Fruit fly (Drosophila melanogaster) whole organism: ENCODE results near the gene CG11699.

Experiments
- CG8478 ChIP-seq: fragments of >200 bp; optimal IDR thresholded peaks from 2 replicates; lab custom pipeline; 2018; ENCODE audit warnings: inconsistent platforms
- Dll ChIP-seq: fragments of >200 bp; optimal IDR thresholded peaks from 2 replicates; lab custom pipeline; 2017
- EcR ChIP-seq, 2 experiments: fragments of >200 bp; optimal IDR thresholded peaks; 2 replicates each; lab custom pipeline; 2017; ENCODE audit warnings: missing biosample characterization in 2 of 2, missing genetic modification characterization in 2 of 2, missing genetic modification reagents in 2 of 2
- pan ChIP-seq: fragments of >200 bp; optimal IDR thresholded peaks from 2 replicates; lab custom pipeline; 2017
- psq ChIP-seq: fragments of >200 bp; optimal IDR thresholded peaks from 2 replicates; lab custom pipeline; 2017
- usp ChIP-seq: fragments of >200 bp; optimal IDR thresholded peaks from 2 replicates; lab custom pipeline; 2017; ENCODE audit warnings: missing biosample characterization, missing genetic modification characterization, mixed read lengths

The CG11699 gene

DNA sequence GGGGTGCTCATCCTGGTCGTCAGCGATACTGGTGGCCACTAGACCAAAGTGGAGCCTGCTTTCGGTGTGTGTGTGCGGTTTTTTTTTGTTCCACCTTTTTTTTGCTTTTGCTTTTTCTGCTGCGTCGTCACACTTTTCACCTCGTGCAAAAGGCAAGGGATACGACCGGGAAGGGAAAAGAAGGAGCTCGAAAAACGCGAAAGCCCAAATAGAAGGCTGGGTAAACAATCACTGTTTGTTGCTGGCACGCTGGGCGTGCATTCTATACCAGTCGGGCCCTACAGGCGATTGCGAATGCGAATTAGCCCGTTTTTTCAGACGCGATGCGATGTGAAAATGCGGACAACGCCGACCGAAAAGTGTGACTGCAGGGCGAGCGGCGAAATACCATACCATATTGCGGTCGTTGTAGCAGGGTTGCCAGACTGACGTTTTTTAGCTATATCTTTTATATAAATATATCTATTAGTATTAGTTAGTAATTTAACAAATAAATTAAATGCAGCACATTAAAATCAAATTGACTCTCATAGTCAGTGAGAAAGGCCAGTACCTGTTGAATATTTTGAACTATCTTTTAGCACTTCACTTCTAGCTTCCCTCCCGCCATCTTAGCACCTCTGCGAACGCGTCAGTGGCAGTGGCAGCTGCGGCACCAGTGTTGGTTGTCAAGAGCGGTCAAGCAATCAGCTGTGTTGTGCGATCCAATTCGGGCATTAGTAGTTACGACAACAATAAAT, at the start of gene CG11699, which contains the start of gene Polr2A:
Gene CG11699, plus strand, starts transcription at position 666 of the 740 bp plus-strand sequence.
Gene Polr2A, minus strand, starts transcription at position 371 of the 740 bp plus-strand sequence.
- TF ChIP-seq pan (no peak), usp (GFP tag; lab: Kevin White, UChicago) (no peak), Dll (no peak), psq (lab: Kevin White, UChicago) (no peak), CG8478 (lab: Kevin White, UChicago) (no peak), EcR (GFP tag; optimal IDR thresholded peaks at IDR 0.05; lab: Kevin White, UChicago) (no peak)

DNA sequence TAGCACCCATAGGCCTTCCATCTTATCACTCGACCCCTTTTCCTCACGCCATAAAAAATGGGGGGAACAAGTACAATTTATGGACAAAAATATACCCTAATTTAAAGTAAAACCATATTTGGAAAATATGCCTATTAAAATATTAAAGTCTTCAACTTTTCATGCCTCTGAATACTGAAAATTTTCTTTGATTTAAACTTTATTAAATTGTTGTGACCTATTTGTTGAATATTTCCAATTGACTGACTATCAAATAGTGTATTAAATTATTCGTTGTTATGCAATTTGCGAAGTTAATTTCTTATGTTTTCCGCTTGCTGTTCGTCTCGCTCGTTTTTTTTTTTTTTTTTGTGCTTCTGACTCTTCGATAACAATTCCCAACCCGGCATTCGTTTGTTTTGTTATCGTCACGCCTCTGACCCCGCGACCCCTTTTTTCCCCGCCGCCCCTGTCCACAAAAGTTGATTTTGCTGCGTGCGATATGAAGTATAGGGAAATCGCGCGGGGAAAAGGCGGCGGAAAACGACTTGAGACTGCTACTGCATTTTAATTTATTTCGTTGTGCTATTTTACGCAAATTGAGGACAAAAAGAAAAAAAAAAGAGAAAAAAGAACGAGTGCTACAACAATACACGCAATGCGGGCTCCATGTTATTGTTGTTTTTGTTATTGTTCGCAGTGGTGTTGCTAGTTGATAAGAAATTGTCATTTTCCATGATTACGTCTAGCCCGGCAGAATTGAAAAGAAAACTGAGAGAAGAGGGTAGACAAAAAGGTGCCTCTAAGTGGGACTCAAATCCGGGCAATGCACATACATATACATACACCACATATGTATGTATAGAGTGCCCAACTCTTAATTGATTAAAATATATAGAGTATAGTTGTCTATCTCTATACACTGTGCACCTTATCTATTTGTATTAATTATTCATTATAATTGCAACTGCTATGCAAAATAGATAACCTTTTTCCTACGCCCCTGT, 48.6 kb upstream of the CG11699 start:
- no peak for TF ChIP-seq psq (lab: Kevin White, UChicago)
- no peak for TF ChIP-seq usp (GFP tag; lab: Kevin White, UChicago)
- TF ChIP-seq pan = no peak
- TF ChIP-seq EcR (GFP tag; optimal IDR thresholded peaks at IDR 0.05; lab: Kevin White, UChicago) = no peak
- no peak for TF ChIP-seq CG8478 (lab: Kevin White, UChicago)
- no peak for TF ChIP-seq Dll

DNA sequence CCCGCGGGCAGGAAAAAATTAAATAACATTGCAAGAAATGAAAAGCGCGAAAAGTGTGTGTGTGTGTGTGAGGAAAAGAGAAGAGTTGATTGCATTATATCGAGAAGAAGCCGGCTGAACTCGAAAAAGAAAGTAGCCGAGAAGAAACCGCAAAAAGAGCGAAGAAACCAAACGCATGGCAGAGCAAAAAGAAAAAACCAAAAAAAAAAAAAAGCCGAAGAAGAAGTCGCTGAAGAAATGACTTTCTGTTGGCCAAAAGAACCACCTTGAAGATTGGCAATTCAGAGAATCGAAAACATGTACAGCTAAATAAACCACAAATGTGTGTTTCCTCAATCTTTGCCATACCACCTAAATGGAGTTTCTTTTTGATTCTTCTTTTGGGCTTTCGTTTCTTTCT, 46.5 kb upstream of the CG11699 start:
- TF ChIP-seq Dll = no peak
- TF ChIP-seq CG8478 (lab: Kevin White, UChicago) = no peak
- no peak for TF ChIP-seq pan
- no peak for TF ChIP-seq EcR (GFP tag; optimal IDR thresholded peaks at IDR 0.05; lab: Kevin White, UChicago)
- TF ChIP-seq usp (GFP tag; lab: Kevin White, UChicago) = no peak
- no peak for TF ChIP-seq psq (lab: Kevin White, UChicago)

DNA sequence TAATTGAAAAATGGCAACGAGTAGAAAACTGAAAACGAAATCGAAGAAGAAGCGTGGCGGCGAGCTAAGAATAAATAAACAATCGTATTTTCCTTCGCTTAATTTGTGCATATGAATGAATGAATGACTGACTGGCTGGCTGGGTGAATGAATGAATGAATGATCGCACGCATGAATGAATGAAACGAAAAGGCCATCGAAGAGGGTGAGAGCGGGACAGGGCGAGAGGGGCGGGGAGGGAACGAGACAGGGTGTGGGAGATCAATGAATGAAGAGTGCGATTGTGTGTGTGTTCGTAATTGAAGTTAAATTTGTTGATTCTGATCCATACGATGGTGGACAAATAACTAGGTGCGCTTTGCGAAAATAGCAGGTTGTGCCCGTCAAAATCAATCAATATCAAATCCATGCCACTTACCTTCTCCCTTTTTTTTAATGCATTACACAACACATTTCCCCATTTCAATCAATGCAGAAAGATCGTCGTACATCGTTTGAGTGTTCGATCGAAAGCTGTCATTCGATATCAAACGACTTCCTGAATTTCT, 43.3 kb upstream of the CG11699 start:
- TF ChIP-seq CG8478 (lab: Kevin White, UChicago) = no peak
- TF ChIP-seq usp (GFP tag; lab: Kevin White, UChicago) = no peak
- TF ChIP-seq Dll = no peak
- no peak for TF ChIP-seq psq (lab: Kevin White, UChicago)
- TF ChIP-seq EcR (GFP tag; optimal IDR thresholded peaks at IDR 0.05; lab: Kevin White, UChicago) = no peak
- TF ChIP-seq pan = no peak

DNA sequence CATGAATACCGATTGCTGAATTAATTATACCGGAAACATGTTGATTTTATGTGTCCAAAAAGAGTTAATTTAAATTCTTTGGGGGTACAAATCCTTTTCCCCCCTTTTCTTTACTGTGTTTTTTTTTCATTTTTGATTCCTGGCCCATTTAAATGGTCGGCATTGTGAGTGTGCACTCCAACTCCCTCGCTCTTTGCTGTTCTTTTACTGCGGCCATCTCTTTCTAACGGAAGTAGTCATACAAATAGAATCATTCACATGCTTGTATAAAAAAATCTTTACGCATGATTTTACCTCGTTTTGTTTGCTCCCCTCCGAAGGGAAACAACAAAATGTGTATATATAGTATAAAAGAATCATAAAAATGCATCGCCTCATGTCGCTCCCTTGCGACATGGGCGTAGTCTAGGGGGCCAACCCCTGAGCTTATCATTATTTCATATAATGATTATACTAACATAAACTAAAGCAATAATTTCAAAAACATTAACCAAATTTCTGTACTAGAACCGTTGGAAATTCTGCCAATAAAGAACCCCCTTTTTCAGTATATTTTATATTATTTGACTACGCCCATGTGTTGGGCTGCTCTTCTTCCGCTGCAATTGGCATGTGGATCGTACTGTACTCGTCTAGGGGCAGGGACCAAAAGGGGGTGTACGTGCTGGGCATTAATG, 42.3 kb upstream of the CG11699 start:
- TF ChIP-seq CG8478 (lab: Kevin White, UChicago) (no peak), pan (no peak), Dll (no peak), EcR (GFP tag; optimal IDR thresholded peaks at IDR 0.05; lab: Kevin White, UChicago) (no peak), psq (lab: Kevin White, UChicago) (no peak), usp (GFP tag; lab: Kevin White, UChicago) (no peak)

DNA sequence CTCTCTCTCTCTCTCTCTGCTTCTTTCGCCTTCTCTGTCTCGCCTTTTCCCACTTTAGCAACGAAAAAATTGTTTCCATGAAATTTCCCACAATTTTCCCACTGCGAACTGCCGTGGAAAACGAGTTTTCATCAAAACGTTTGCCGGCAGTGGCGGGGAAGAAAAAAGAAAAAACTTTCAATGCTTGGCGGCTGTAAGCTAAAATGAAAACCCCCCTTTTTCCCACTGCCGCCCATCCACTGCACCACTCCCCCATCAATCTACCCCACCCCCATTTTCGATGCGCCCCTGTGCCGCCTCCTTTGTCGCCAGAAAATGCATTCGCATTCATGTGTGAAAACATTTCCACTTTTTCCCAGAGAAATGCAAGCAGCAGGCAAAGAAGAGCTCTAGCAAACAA, 39.2 kb upstream of the CG11699 start:
- TF ChIP-seq Dll = no peak
- TF ChIP-seq EcR (GFP tag; optimal IDR thresholded peaks at IDR 0.05; lab: Kevin White, UChicago) = no peak
- TF ChIP-seq pan = no peak
- TF ChIP-seq CG8478 (lab: Kevin White, UChicago) = no peak
- no peak for TF ChIP-seq usp (GFP tag; lab: Kevin White, UChicago)
- TF ChIP-seq psq (lab: Kevin White, UChicago) = no peak

DNA sequence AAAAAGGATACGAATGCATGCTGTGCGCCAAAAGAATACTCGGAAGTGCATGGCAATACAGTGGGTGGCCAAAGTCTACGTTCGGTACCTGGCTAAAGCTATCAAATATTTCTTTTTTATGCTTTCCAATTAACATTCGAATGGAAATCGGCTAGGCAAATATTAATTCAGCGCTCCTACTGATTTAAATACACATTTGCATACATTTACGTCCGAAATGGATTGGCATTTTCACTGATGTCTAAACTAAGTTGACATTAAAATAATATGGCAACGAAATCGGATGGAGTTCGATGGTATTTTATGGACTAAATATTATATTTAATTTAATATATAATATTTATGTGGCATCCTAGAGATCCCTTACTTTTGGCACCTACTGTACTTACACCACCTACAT, 27.9 kb upstream of the CG11699 start:
- TF ChIP-seq psq (lab: Kevin White, UChicago) (no peak), pan (no peak), CG8478 (lab: Kevin White, UChicago) (no peak), EcR (GFP tag; optimal IDR thresholded peaks at IDR 0.05; lab: Kevin White, UChicago) (no peak), usp (GFP tag; lab: Kevin White, UChicago) (no peak), Dll (no peak)

DNA sequence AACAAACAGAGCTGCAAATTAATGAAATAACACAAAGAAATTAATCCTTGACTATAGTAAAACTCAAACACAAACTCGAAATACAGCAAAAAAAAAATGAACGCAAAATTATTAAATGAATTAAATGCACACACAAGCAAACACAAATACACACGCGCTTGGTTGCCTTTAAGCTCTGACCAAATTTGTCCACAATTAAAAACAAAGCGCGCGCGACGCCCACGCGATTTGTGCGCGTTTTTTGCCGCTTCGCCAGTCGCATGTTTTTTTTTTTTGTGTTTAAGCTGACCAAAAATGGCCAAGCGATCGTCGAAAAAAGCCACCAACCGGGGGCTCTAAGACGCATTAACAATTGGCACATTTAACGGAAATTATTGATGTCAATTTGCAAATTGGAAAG, 27.1 kb upstream of the CG11699 start:
- no peak for TF ChIP-seq Dll
- no peak for TF ChIP-seq CG8478 (lab: Kevin White, UChicago)
- TF ChIP-seq usp (GFP tag; lab: Kevin White, UChicago) = no peak
- TF ChIP-seq pan = no peak
- TF ChIP-seq EcR (GFP tag; optimal IDR thresholded peaks at IDR 0.05; lab: Kevin White, UChicago) = no peak
- TF ChIP-seq psq (lab: Kevin White, UChicago) = no peak

DNA sequence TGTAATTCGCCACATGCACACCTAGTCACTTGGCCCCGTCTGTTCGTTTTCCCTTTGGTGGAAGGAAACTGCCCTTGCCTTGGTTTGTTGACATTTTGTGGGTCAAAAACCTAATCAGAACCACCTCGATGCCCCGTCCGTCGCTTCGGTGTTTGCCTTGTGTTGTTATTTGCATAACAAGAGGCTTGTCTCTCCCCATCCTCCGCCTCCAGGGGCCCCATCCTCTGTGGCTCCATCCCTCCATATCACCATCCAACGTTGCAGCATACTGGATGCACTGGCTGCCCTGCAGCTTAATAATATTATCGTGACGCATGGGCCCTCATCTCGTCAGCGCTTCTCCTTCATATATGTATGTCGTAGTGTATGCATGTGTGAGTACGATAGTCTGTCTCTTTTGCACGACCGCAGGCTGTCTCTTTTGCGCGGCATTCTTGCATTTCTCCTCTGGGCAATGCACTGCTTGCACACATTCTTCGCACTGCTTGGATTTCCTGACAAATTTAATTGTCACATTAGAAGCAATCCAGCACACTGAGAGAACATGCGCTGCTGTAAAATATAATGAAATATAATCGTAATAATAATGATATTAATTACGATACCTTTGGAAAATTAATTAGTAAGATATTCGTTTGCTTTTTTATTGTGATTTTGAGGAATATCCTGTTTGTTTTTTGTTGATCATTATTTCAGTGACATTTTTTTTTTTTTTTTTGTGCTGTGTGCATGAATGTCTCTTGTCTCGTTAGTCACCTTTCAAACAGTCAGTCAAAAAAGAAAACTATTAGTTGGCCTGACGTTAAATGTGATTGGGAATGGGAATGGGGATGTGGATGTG, 26.1 kb upstream of the CG11699 start:
- TF ChIP-seq EcR (GFP tag; optimal IDR thresholded peaks at IDR 0.05; lab: Kevin White, UChicago) (peak in 1 of 2 experiments; percentile 92), usp (GFP tag; lab: Kevin White, UChicago) (no peak)

DNA sequence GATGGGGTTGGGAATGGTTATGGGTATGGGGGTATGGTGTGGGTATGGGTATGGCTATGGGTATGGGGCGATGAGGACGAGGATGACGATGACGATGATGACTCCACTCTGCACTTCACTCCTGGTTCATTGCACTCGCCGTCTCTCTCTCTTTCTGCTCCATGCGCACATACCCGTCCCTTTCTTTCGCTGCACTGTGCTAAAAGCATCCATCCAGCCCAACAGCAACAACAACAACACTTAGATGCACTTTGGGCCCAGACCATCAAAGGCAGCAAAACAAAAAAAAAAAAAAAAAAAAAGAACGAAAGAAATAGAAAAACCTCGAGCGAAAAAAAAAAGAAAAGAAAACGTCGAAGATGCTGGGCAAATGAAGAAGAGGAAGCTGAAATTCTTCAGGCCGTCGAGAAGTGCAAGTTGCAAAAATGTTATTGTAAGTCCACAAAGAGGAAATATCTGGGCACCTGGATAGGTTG, 25.4 kb upstream of the CG11699 start:
- TF ChIP-seq usp (GFP tag; lab: Kevin White, UChicago) = no peak
- no peak for TF ChIP-seq CG8478 (lab: Kevin White, UChicago)
- peak in 1 of 2 experiments; percentile 91 for TF ChIP-seq EcR (GFP tag; optimal IDR thresholded peaks at IDR 0.05; lab: Kevin White, UChicago)
